Worm (Caenorhabditis elegans): ENCODE results near the gene srh-63.
A peak's percentile ranks its signal among the peaks of the same experiment; 100 is the strongest.

The srh-63 gene

DNA sequence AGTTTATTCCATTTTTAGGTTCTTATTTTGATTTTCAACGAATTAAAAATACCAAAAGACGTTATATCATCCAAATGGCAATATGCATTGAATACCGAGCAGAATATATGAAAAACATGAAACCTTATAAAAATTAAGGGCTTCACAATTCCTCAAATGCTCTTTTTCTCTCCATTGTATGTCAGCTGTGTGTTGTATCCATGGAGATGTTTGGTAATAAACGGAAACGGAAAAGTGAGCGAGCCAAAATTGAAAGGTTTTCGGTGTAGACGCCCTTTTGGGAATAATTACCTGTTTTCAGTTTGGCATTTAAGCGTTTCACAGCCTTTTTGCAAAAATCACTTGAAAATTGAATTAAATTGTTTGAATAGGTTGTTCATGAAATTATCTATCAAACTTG, 34.0 kb downstream of the srh-63 start:
- TF ChIP-seq ceh-16 (tag; optimal IDR thresholded peaks at IDR 0.05) (no peak), skn-1 (tag; optimal IDR thresholded peaks at IDR 0.05) (no peak), nhr-23 (tag; optimal IDR thresholded peaks at IDR 0.05) (no peak), hmg-11 (tag; optimal IDR thresholded peaks at IDR 0.05) (no peak), nhr-11 (tag; optimal IDR thresholded peaks at IDR 0.05) (no peak), nhr-237 (tag; optimal IDR thresholded peaks at IDR 0.05) (no peak), fkh-10 (GFP tag; optimal IDR thresholded peaks at IDR 0.05) (no peak), aly-2 (tag; optimal IDR thresholded peaks at IDR 0.05) (no peak), R02D3.7 (tag; optimal IDR thresholded peaks at IDR 0.05) (no peak), unc-39 (tag; optimal IDR thresholded peaks at IDR 0.05) (no peak), tbx-2 (tag; optimal IDR thresholded peaks at IDR 0.05) (no peak), unc-62 (GFP tag; optimal IDR thresholded peaks at IDR 0.05) (no peak), daf-12 (tag; optimal IDR thresholded peaks at IDR 0.05) (no peak), mml-1 (tag; optimal IDR thresholded peaks at IDR 0.05) (no peak), mdl-1 (tag; optimal IDR thresholded peaks at IDR 0.05) (no peak), ama-1 (optimal IDR thresholded peaks at IDR 0.05) (no peak)

ce11 chrIV:14559267-14559666, 35.6 kb downstream of the srh-63 start:
- TF ChIP-seq pqm-1 (tag; optimal IDR thresholded peaks at IDR 0.05) (peak; percentile 57), unc-62 (GFP tag; optimal IDR thresholded peaks at IDR 0.05) (no peak), eor-1 (tag; optimal IDR thresholded peaks at IDR 0.05) (no peak), sea-2 (GFP tag; optimal IDR thresholded peaks at IDR 0.05) (no peak), elt-2 (tag; optimal IDR thresholded peaks at IDR 0.05) (peak; percentile 54), pha-4 (tag; optimal IDR thresholded peaks at IDR 0.05) (peak; percentile 32)

- TF ChIP-seq sea-2 (GFP tag; optimal IDR thresholded peaks at IDR 0.05) (no peak), nhr-11 (tag; optimal IDR thresholded peaks at IDR 0.05) (no peak), nhr-28 (tag; optimal IDR thresholded peaks at IDR 0.05) (no peak), nhr-25 (tag; optimal IDR thresholded peaks at IDR 0.05) (no peak), ama-1 (optimal IDR thresholded peaks at IDR 0.05) (no peak), fos-1 (tag; optimal IDR thresholded peaks at IDR 0.05) (no peak), nhr-237 (tag; optimal IDR thresholded peaks at IDR 0.05) (no peak), elt-2 (tag; optimal IDR thresholded peaks at IDR 0.05) (peak; percentile 83), pha-4 (tag; optimal IDR thresholded peaks at IDR 0.05) (peak; percentile 79), aly-2 (tag; optimal IDR thresholded peaks at IDR 0.05) (no peak), nhr-12 (tag; optimal IDR thresholded peaks at IDR 0.05) (no peak), snpc-4 (tag; optimal IDR thresholded peaks at IDR 0.05) (no peak), eor-1 (tag; optimal IDR thresholded peaks at IDR 0.05) (no peak), ztf-4 (tag; optimal IDR thresholded peaks at IDR 0.05) (no peak), ceh-28 (tag; optimal IDR thresholded peaks at IDR 0.05) (no peak), R02D3.7 (tag; optimal IDR thresholded peaks at IDR 0.05) (no peak), elt-3 (tag; optimal IDR thresholded peaks at IDR 0.05) (no peak), pqm-1 (tag; optimal IDR thresholded peaks at IDR 0.05) (peak; percentile 49), jun-1 (tag; optimal IDR thresholded peaks at IDR 0.05) (peak; percentile 15), ztf-11 (tag; optimal IDR thresholded peaks at IDR 0.05) (no peak)
Measured at ce11 chrIV:14561677-14562076, 38.0 kb downstream of the srh-63 start.

DNA sequence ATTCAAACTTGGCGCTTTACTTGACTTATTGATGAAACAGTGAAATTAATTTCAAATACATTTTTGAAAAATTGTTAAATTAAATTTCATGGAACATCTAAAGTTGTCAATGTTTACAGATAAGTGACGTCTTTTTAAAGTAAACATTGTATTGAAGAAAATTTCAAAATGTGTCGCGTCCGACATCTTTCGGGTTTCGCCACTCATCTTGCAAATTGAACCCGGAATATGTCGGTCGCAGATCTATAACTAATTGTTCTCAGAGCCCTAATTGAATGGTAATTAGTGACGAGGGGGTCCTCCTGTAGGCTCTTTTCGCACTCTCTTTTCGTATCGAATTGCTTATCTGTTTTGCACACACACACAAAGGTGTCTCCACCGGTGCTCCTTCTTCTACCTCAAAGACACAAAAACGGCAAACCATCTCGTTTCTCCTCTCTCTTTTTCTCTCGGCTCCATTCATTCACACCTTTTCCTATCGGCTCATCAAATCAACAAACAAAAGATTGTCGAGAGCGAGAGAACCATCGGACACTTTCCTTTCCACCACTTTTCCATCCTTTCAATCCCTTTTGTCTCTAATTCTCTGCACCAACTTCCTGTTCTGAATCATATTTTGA, 39.1 kb downstream of the srh-63 start:
- TF ChIP-seq pha-4 (tag; optimal IDR thresholded peaks at IDR 0.05) (peak; percentile 34), pqm-1 (tag; optimal IDR thresholded peaks at IDR 0.05) (peak; percentile 13), nhr-28 (tag; optimal IDR thresholded peaks at IDR 0.05) (no peak), snpc-4 (tag; optimal IDR thresholded peaks at IDR 0.05) (peak; percentile 3), nhr-237 (tag; optimal IDR thresholded peaks at IDR 0.05) (no peak), elt-2 (tag; optimal IDR thresholded peaks at IDR 0.05) (peak; percentile 50), tbx-2 (tag; optimal IDR thresholded peaks at IDR 0.05) (no peak)

DNA sequence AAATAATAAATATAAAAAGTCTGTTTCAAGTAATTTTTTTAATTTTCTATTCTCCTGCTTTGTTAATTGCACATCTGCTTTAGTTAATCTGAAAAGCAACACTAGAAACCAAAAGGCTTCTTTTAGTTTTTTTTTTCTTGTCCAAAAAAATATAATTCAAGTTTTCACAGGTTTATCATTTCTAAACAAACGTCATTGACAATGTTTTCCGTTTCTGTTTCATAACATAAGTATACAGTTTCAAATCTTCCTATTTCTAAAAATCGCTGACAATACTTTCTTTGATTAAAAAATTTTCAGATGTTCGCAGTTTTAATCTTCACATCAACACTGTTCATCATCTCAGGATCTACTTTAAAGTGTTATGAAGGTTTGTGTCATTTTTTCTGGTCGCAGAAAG, 41.4 kb downstream of the srh-63 start, which contains the start of gene Y57G11B.2:
TSS of gene Y57G11B.2 (plus strand) at position 301 of the 400 bp plus-strand sequence.
- TF ChIP-seq ceh-82 (tag; optimal IDR thresholded peaks at IDR 0.05) (no peak), elt-2 (tag; optimal IDR thresholded peaks at IDR 0.05) (no peak), jun-1 (tag; optimal IDR thresholded peaks at IDR 0.05) (no peak), nfya-1 (tag; optimal IDR thresholded peaks at IDR 0.05; ENCODE audit: insufficient read depth) (no peak), zag-1 (tag; optimal IDR thresholded peaks at IDR 0.05) (no peak), elt-3 (tag; optimal IDR thresholded peaks at IDR 0.05) (no peak)

All from whole organism, L3 larva.